Worm (Caenorhabditis elegans) whole organism, L1 larva: Measurements from ENCODE around the gene F07G6.8.
"Not testable (repeated sequence)": the region's sequence is repeated elsewhere in the genome, so short reads cannot be mapped to it uniquely, and the experiment has no call there.

Experiments
- aly-2 ChIP-seq: fragments of 150-350 bp; optimal IDR thresholded peaks from 2 replicates; lab custom pipeline; 2014; ENCODE audit warnings: missing biosample characterization, missing genetic modification characterization
- irx-1 ChIP-seq: sonication (generic microtip); optimal IDR thresholded peaks from 2 replicates; lab custom pipeline; 2016; ENCODE audit warnings: missing genetic modification characterization, missing compliant biosample characterization
- nhr-11 ChIP-seq: fragments of 150-350 bp; optimal IDR thresholded peaks from 2 replicates; lab custom pipeline; 2014; ENCODE audit warnings: missing biosample characterization, missing genetic modification characterization
- nhr-77 ChIP-seq: fragments of 150-350 bp; optimal IDR thresholded peaks from 2 replicates; lab custom pipeline; 2014; ENCODE audit warnings: missing biosample characterization, missing genetic modification characterization
- skn-1 ChIP-seq: fragments of 150-350 bp; optimal IDR thresholded peaks from 2 replicates; lab custom pipeline; 2014; ENCODE audit warnings: missing biosample characterization, missing genetic modification characterization
- snpc-4 ChIP-seq: fragments of 150-350 bp; optimal IDR thresholded peaks from 2 replicates; lab custom pipeline; 2014; ENCODE audit warnings: missing biosample characterization, missing genetic modification characterization
- unc-62 ChIP-seq: fragments of 150-350 bp; optimal IDR thresholded peaks from 2 replicates; lab custom pipeline; 2014; ENCODE audit warnings: missing biosample characterization, missing genetic modification reagents, missing genetic modification characterization

DNA sequence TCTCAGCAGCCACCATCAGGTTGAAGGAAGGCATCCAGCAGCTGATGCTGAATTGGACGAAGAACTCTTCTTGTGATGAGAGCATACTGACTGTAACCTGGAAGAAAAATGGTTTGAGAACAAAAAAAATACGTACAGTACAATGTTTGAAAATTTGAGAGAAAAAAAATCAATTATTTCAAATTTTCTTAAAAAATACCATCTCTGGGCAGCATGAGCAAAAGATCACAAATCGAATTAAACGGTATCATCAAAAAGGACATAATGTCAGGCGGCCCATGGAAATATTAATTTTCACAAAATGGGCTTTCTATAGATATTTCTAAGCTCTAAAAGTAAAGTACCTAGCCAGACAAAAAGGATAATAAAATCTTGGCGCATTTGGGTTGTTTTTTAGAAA lies 25.9 kb upstream of the F07G6.8 start, which contains the start of gene Y75D11A.3:
- not testable (repeated sequence) for TF ChIP-seq irx-1 (tag; lab: Kevin White, UChicago); unc-62 (GFP tag; lab: Kevin White, UChicago); nhr-11 (tag; lab: Kevin White, UChicago); aly-2 (tag; lab: Kevin White, UChicago); skn-1 (tag; lab: Kevin White, UChicago); snpc-4 (tag; lab: Kevin White, UChicago); nhr-77
